Worm (Caenorhabditis elegans): Measurements from ENCODE around the gene C18B2.5.

- TF ChIP-seq elt-3 (tag; optimal IDR thresholded peaks at IDR 0.05), result no peak
- no peak for TF ChIP-seq F16B12.6 (tag; optimal IDR thresholded peaks at IDR 0.05)
- no peak for TF ChIP-seq ceh-88 (GFP tag; IDR thresholded peaks at IDR 0.05)
- no peak for TF ChIP-seq ama-1 (optimal IDR thresholded peaks at IDR 0.05)
- TF ChIP-seq hlh-17 (GFP tag; optimal IDR thresholded peaks at IDR 0.05; ENCODE audit: borderline replicate concordance), result no peak
- TF ChIP-seq lin-39 (tag; optimal IDR thresholded peaks at IDR 0.05), result no peak
- no peak for TF ChIP-seq aly-2 (tag; optimal IDR thresholded peaks at IDR 0.05)
- TF ChIP-seq nhr-76 (tag; optimal IDR thresholded peaks at IDR 0.05), result no peak
- no peak for TF ChIP-seq nhr-12 (tag; optimal IDR thresholded peaks at IDR 0.05)
- no peak for TF ChIP-seq nhr-19 (GFP tag; conservative IDR thresholded peaks at IDR 0.05)
- TF ChIP-seq egl-27 (tag; optimal IDR thresholded peaks at IDR 0.05), result no peak
- TF ChIP-seq lin-13 (GFP tag; optimal IDR thresholded peaks at IDR 0.05), result no peak
- TF ChIP-seq nhr-77 (tag; optimal IDR thresholded peaks at IDR 0.05), result no peak
- TF ChIP-seq lir-3 (tag; optimal IDR thresholded peaks at IDR 0.05; ENCODE audit: poor library complexity), result no peak
Observed at ce11 chrX:3572490-3572889, 38.4 kb downstream of the C18B2.5 start, which contains the start of gene vit-3.

Measured in whole organism, L1 larva.